Worm (Caenorhabditis elegans) whole organism, L4/young adult: Measurements from ENCODE around the gene C06A8.6.

ENCODE experiments used
- dao-5 ChIP-seq: sonication (generic microtip); optimal IDR thresholded peaks from 2 replicates; lab custom pipeline; 2016; ENCODE audit warnings: missing genotype, missing genetic modification characterization, moderate library complexity, missing compliant biosample characterization
- him-1 ChIP-seq: sonication (generic microtip); optimal IDR thresholded peaks from 2 replicates; lab custom pipeline; 2016; ENCODE audit warnings: missing genotype, missing genetic modification reagents, missing genetic modification characterization, missing compliant biosample characterization

- no peak for TF ChIP-seq dao-5 (tag; lab: Kevin White, UChicago)
- TF ChIP-seq him-1 (tag; lab: Kevin White, UChicago): no peak
These were observed 42.6 kb downstream of the C06A8.6 start for ce11 chrII:7814915-7815314.
